Worm (Caenorhabditis elegans) whole organism, L3 larva: Measurements from ENCODE around the gene T12D8.5.

Source experiments
- R02D3.7 ChIP-seq: fragments of 150-350 bp; optimal IDR thresholded peaks from 2 replicates; lab custom pipeline; 2014; ENCODE audit warnings: missing biosample characterization, missing genetic modification characterization
- ZK546.5 ChIP-seq: sonication (generic microtip); optimal IDR thresholded peaks from 2 replicates; lab custom pipeline; 2017; ENCODE audit warnings: missing biosample characterization, missing genetic modification characterization
- ama-1 ChIP-seq: fragments of 150-350 bp; optimal IDR thresholded peaks from 2 replicates; lab custom pipeline; 2018
- ceh-28 ChIP-seq: fragments of 150-350 bp; optimal IDR thresholded peaks from 2 replicates; lab custom pipeline; 2014; ENCODE audit warnings: missing biosample characterization, missing genetic modification reagents, missing genetic modification characterization
- ceh-82 ChIP-seq: fragments of 150-350 bp; optimal IDR thresholded peaks from 2 replicates; lab custom pipeline; 2014; ENCODE audit warnings: missing biosample characterization, missing genetic modification characterization
- ceh-9 ChIP-seq: sonication (generic microtip); optimal IDR thresholded peaks from 2 replicates; lab custom pipeline; 2018; ENCODE audit warnings: missing biosample characterization, missing genetic modification characterization
- daf-12 ChIP-seq: fragments of 150-350 bp; optimal IDR thresholded peaks from 2 replicates; lab custom pipeline; 2014; ENCODE audit warnings: missing biosample characterization, missing genetic modification reagents, missing genetic modification characterization
- egl-5 ChIP-seq: fragments of 150-350 bp; optimal IDR thresholded peaks from 2 replicates; lab custom pipeline; 2017; ENCODE audit warnings: missing biosample characterization, missing genetic modification reagents, missing genetic modification characterization, inconsistent platforms
- elt-1 ChIP-seq: fragments of 150-350 bp; optimal IDR thresholded peaks from 2 replicates; lab custom pipeline; 2014; ENCODE audit warnings: missing biosample characterization, missing genetic modification characterization
- elt-2 ChIP-seq: sonication (generic microtip); optimal IDR thresholded peaks from 2 replicates; lab custom pipeline; 2016; ENCODE audit warnings: missing genetic modification reagents, mild to moderate bottlenecking, missing genetic modification characterization, missing compliant biosample characterization
- fkh-10 ChIP-seq: sonication (generic microtip); optimal IDR thresholded peaks from 2 replicates; lab custom pipeline; 2017; ENCODE audit warnings: missing biosample characterization, missing genetic modification reagents, missing genetic modification characterization
- fos-1 ChIP-seq: fragments of 150-350 bp; optimal IDR thresholded peaks from 2 replicates; lab custom pipeline; 2014; ENCODE audit warnings: missing biosample characterization, missing genetic modification characterization
- hmg-11 ChIP-seq: sonication (generic microtip); optimal IDR thresholded peaks from 2 replicates; lab custom pipeline; 2016; ENCODE audit warnings: missing genetic modification characterization, missing compliant biosample characterization
- jun-1 ChIP-seq: fragments of 150-350 bp; optimal IDR thresholded peaks from 2 replicates; lab custom pipeline; 2014; ENCODE audit warnings: missing biosample characterization, missing genetic modification reagents, missing genetic modification characterization
- lin-15B ChIP-seq: fragments of 150-350 bp; optimal IDR thresholded peaks from 2 replicates; lab custom pipeline; 2014; ENCODE audit warnings: missing biosample characterization, missing genetic modification characterization
- lin-39 ChIP-seq: fragments of 150-350 bp; optimal IDR thresholded peaks from 2 replicates; lab custom pipeline; 2018; ENCODE audit warnings: missing biosample characterization, missing genetic modification reagents, missing genetic modification characterization
- lsy-12 ChIP-seq: sonication (generic microtip); optimal IDR thresholded peaks from 2 replicates; lab custom pipeline; 2016; ENCODE audit warnings: mild to moderate bottlenecking, missing genetic modification characterization, missing compliant biosample characterization
- mdl-1 ChIP-seq: fragments of 150-350 bp; optimal IDR thresholded peaks from 2 replicates; lab custom pipeline; 2014; ENCODE audit warnings: missing biosample characterization, missing genetic modification characterization
- mml-1 ChIP-seq: fragments of 150-350 bp; sonication (generic microtip); optimal IDR thresholded peaks from 3 replicates; lab custom pipeline; 2014; ENCODE audit warnings: missing biosample characterization, missing genetic modification characterization
- nfya-1 ChIP-seq: sonication (generic microtip); optimal IDR thresholded peaks from 2 replicates; lab custom pipeline; 2017; ENCODE audit warnings: missing genetic modification characterization, mild to moderate bottlenecking, missing compliant biosample characterization, antibody characterized with exemption, moderate library complexity; ENCODE audit not compliant: insufficient read depth
- nhr-11 ChIP-seq: fragments of 150-350 bp; optimal IDR thresholded peaks from 2 replicates; lab custom pipeline; 2014; ENCODE audit warnings: missing biosample characterization, missing genetic modification characterization
- nhr-12 ChIP-seq: fragments of 150-350 bp; optimal IDR thresholded peaks from 2 replicates; lab custom pipeline; 2014; ENCODE audit warnings: missing biosample characterization, missing genetic modification characterization
- nhr-237 ChIP-seq: fragments of 150-350 bp; optimal IDR thresholded peaks from 2 replicates; lab custom pipeline; 2014; ENCODE audit warnings: missing biosample characterization, missing genetic modification characterization
- nhr-25 ChIP-seq: sonication (generic microtip); optimal IDR thresholded peaks from 2 replicates; lab custom pipeline; 2017; ENCODE audit warnings: missing biosample characterization, missing genetic modification characterization
- nhr-28 ChIP-seq: fragments of 150-350 bp; optimal IDR thresholded peaks from 2 replicates; lab custom pipeline; 2014; ENCODE audit warnings: missing biosample characterization, missing genetic modification characterization
- nhr-43 ChIP-seq: sonication (generic microtip); optimal IDR thresholded peaks from 2 replicates; lab custom pipeline; 2016; ENCODE audit warnings: mild to moderate bottlenecking, missing genetic modification characterization, missing compliant biosample characterization; ENCODE audit not compliant: poor library complexity, severe bottlenecking
- nhr-67 ChIP-seq: fragments of 150-350 bp; optimal IDR thresholded peaks from 2 replicates; lab custom pipeline; 2014; ENCODE audit warnings: missing biosample characterization, missing genetic modification characterization
- nhr-76 ChIP-seq: fragments of 150-350 bp; sonication (generic microtip); optimal IDR thresholded peaks from 5 replicates; lab custom pipeline; 2014; ENCODE audit warnings: missing biosample characterization, missing genetic modification characterization
- pha-4 ChIP-seq: fragments of 150-350 bp; optimal IDR thresholded peaks from 2 replicates; lab custom pipeline; 2014; ENCODE audit warnings: missing biosample characterization, missing genetic modification reagents, missing genetic modification characterization
- pqm-1 ChIP-seq: fragments of 150-350 bp; optimal IDR thresholded peaks from 2 replicates; lab custom pipeline; 2017; ENCODE audit warnings: missing biosample characterization, missing genetic modification characterization, inconsistent platforms
- sea-2 ChIP-seq: fragments of 150-350 bp; sonication (generic microtip); optimal IDR thresholded peaks from 4 replicates; lab custom pipeline; 2014; ENCODE audit warnings: missing biosample characterization, missing genetic modification reagents, missing genetic modification characterization
- snpc-4 ChIP-seq: fragments of 150-350 bp; optimal IDR thresholded peaks from 2 replicates; lab custom pipeline; 2014; ENCODE audit warnings: missing biosample characterization, missing genetic modification characterization
- tbx-2 ChIP-seq: sonication (generic microtip); optimal IDR thresholded peaks from 2 replicates; lab custom pipeline; 2016; ENCODE audit warnings: mild to moderate bottlenecking, missing genetic modification characterization, missing compliant biosample characterization
- unc-39 ChIP-seq: sonication (generic microtip); optimal IDR thresholded peaks from 4 replicates; lab custom pipeline; 2017; ENCODE audit warnings: missing biosample characterization, missing genetic modification characterization
- zag-1 ChIP-seq: fragments of 150-350 bp; optimal IDR thresholded peaks from 2 replicates; lab custom pipeline; 2014; ENCODE audit warnings: missing biosample characterization, missing genetic modification characterization
- ztf-11 ChIP-seq: fragments of 150-350 bp; optimal IDR thresholded peaks from 2 replicates; lab custom pipeline; 2014; ENCODE audit warnings: missing biosample characterization, missing genetic modification characterization

Gene T12D8.5

DNA sequence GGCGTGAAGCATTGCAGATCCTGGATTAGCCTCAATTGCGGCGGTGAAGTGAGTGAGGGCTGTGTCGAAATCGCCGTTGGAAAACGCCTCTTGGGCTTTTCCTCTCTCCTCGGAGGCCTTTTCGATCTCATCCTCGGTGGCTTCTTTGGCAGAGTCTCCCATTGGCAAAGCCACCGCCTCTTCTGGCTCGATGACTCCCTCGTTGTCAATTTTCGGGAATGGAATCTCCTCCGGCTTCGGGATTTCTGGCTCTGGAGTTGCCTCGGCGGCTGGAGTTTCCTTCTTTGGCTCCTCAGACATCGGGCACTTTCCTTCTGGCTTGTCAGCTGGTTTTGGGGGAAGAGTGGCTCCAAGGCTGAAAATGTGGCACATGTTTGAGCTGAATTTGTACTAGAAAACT lies 4.9 kb downstream of the T12D8.5 start:
- TF ChIP-seq nhr-25 (tag; lab: Kevin White, UChicago): no peak

DNA sequence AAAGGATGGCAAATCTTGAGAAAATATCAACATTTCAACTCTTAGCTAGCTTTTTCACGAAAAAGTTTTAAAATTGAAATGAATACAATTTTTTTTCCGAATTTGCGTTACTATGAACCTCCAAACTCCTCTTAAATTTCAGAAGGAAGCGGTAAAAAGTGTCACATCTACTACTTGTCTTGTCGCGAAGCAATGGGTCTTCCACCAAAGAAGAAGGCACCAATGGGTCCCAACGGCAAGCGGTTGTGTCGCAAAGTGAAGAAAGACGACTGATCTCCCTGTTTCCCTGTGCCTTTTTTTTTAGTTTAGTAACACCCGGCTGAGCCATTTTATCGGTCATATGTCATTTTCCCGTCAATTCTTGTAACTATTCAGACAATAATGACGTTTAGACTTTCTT lies 5.6 kb downstream of the T12D8.5 start:
- TF ChIP-seq R02D3.7 (no peak), hmg-11 (tag; lab: Kevin White, UChicago) (no peak), sea-2 (GFP tag; lab: Kevin White, UChicago) (no peak), nhr-76 (tag; lab: Kevin White, UChicago) (no peak), nhr-237 (tag; lab: Kevin White, UChicago) (no peak), tbx-2 (tag; lab: Kevin White, UChicago) (no peak), snpc-4 (tag; lab: Kevin White, UChicago) (no peak), lin-39 (tag; lab: Kevin White, UChicago) (no peak), nhr-67 (no peak), fos-1 (tag; lab: Kevin White, UChicago) (no peak), lsy-12 (tag; lab: Kevin White, UChicago) (no peak), nfya-1 (no peak), elt-2 (tag; lab: Kevin White, UChicago) (no peak), elt-1 (no peak), pqm-1 (tag; lab: Kevin White, UChicago) (no peak), unc-39 (tag; lab: Kevin White, UChicago) (no peak), nhr-43 (tag; lab: Kevin White, UChicago) (no peak), ama-1 (lab: Kevin White, UChicago) (no peak)

DNA sequence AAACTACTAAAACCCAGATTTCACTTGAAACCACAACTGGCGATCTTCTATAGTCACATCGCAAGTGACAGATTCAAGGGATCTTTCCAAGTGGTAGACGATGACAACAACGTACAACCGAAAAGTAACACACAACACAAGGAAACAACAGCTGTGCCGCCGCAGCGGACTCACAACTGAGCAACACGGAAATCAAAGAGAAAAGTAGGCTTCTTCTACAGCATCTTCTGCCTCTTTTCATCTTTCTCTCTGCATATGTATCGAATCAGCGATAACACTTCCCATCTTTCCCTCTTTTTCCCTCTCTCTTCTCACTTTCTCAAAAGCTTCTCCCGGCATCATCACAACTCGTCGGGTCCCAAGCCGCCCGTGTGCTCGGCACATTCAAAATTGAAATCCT lies 9.8 kb downstream of the T12D8.5 start, which contains the start of gene T12D8.9:
TSS of gene T12D8.9 (plus strand) at position 312 of the 400 bp plus-strand sequence.
- TF ChIP-seq nhr-12 (tag; lab: Kevin White, UChicago): no peak
- TF ChIP-seq nhr-11 (tag; lab: Kevin White, UChicago): peak; percentile 26
- TF ChIP-seq fkh-10 (GFP tag; lab: Kevin White, UChicago): no peak
- no peak for TF ChIP-seq ztf-11 (tag; lab: Kevin White, UChicago)
- TF ChIP-seq egl-5 (tag; lab: Kevin White, UChicago): no peak
- TF ChIP-seq pha-4: no peak

DNA sequence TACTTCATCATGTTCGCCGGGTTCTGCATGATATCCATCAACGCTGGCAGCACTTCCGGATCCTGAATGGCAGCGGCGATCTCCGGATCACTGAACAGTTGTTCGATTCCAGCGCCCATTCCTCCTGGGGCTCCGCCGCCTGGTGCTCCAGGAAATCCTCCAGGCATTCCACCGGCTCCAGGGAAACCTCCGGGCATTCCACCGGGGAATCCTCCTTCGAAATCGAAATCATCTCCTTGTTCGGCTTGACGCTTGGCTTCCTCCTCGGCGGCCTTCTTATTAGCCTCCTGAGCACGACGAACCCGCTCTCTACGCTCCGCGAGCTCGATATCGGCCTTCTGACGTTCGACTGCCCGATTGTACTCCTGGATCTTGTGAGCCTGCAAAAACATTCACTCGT lies 11.1 kb downstream of the T12D8.5 start:
- no peak for TF ChIP-seq ceh-9 (tag; lab: Kevin White, UChicago)
- no peak for TF ChIP-seq jun-1 (tag; lab: Kevin White, UChicago)
- TF ChIP-seq ztf-11 (tag; lab: Kevin White, UChicago): no peak
- TF ChIP-seq ceh-82 (tag; lab: Kevin White, UChicago): no peak
- no peak for TF ChIP-seq mdl-1 (tag; lab: Kevin White, UChicago)
- TF ChIP-seq nhr-12 (tag; lab: Kevin White, UChicago): no peak
- no peak for TF ChIP-seq mml-1 (tag; lab: Kevin White, UChicago)
- no peak for TF ChIP-seq snpc-4 (tag; lab: Kevin White, UChicago)
- TF ChIP-seq nhr-28 (tag; lab: Kevin White, UChicago): no peak
- TF ChIP-seq nhr-67: no peak
- no peak for TF ChIP-seq elt-2 (tag; lab: Kevin White, UChicago)
- TF ChIP-seq daf-12 (tag; lab: Kevin White, UChicago): no peak
- no peak for TF ChIP-seq ama-1 (lab: Kevin White, UChicago)
- no peak for TF ChIP-seq nhr-11 (tag; lab: Kevin White, UChicago)
- no peak for TF ChIP-seq ceh-28 (tag; lab: Kevin White, UChicago)

DNA sequence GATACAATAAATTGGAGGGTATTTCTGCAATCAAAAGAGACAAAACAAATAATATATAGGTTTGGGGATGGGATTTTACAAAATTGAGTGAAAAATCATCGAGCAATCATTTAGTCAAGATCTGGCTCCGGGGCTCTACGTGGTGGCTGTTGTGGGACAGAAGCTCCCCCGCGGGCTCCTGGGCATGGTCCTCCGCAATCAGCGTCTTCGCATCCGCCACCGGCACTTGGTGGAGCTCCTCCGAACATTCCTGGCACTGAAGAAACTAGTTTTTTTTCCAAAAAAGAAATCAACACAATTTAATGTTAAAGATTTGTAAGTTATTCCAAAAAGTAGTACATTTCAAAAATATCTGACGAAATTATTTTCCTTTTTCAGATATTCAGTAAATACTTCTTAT lies 11.8 kb downstream of the T12D8.5 start:
- TF ChIP-seq lsy-12 (tag; lab: Kevin White, UChicago) (no peak), nhr-76 (tag; lab: Kevin White, UChicago) (no peak), zag-1 (tag; lab: Kevin White, UChicago) (no peak), ZK546.5 (tag; lab: Kevin White, UChicago) (no peak), nhr-25 (tag; lab: Kevin White, UChicago) (no peak), jun-1 (tag; lab: Kevin White, UChicago) (no peak), lin-15B (tag; lab: Kevin White, UChicago) (no peak)
